Worm (Caenorhabditis elegans) whole organism, mixed stage, embryonic: Measurements from ENCODE around the gene C41H7.2.

Experiments
- blmp-1 ChIP-seq: fragments of 150-350 bp; optimal IDR thresholded peaks from 2 replicates; lab custom pipeline; 2014; ENCODE audit warnings: missing biosample characterization, missing genetic modification characterization
- nhr-12 ChIP-seq: fragments of 150-350 bp; optimal IDR thresholded peaks from 2 replicates; lab custom pipeline; 2014; ENCODE audit warnings: missing biosample characterization, missing genetic modification characterization
- nhr-237 ChIP-seq: fragments of 150-350 bp; optimal IDR thresholded peaks from 2 replicates; lab custom pipeline; 2014; ENCODE audit warnings: missing biosample characterization, missing genetic modification characterization
- unc-120 ChIP-seq: sonication (generic microtip); optimal IDR thresholded peaks from 2 replicates; lab custom pipeline; 2017; ENCODE audit warnings: missing genetic modification characterization, missing compliant biosample characterization; ENCODE audit not compliant: poor library complexity, severe bottlenecking

DNA sequence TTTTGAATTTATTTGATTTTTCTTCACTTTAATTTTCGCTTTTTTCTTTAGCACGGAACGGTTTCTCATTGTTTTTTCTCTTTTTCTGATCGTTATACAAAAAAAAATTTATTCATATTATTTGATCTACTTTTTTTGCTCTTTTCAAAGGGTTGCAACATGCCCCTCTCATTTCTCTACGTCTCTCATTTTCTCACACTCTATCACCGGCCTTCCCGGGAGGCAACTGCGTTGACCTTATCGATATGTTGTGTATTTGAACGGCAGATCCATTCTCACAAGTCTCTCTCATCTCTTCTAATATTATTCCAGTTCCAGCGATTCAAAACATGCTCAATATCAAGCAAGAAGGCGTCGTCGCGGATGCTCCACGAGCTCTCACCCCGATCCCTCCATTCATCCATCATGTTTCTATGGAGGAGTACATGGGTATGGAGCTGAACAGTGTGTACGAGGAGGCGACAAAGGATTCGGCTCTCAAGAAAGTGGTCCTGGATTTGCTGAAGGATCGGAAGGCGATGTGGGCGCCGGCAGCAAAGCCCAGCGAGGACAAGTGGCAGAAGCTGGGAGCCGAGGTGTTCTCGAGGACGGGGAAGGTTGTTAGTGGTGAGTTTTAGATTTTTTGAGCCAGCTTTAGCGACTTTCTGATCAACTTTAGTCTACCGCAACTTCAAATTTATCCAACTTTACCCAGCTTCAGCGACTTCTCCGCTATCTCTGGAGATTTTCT is 13.9 kb upstream of the C41H7.2 start, which contains the start of gene lido-9:
- TF ChIP-seq nhr-237 (tag; lab: Kevin White, UChicago) (no peak), blmp-1 (no peak), unc-120 (tag; lab: Kevin White, UChicago) (no peak), nhr-12 (tag; lab: Kevin White, UChicago) (no peak)
